Fruit fly (Drosophila melanogaster) whole organism, embryonic: ENCODE measurements around the gene CCAP.

ENCODE experiments used
- Adf1 ChIP-seq: fragments of 200-800 bp; sonication (Bioruptor generic); IDR thresholded peaks from 2 replicates; pipeline ENCODE4 v1.3.6; 2022; ENCODE audit warnings: missing biosample characterization, missing genetic modification characterization
- Bdp1 ChIP-seq: fragments of 200-800 bp; sonication (Bioruptor generic); optimal IDR thresholded peaks from 3 replicates; lab custom pipeline; 2016; ENCODE audit warnings: missing biosample characterization, missing genetic modification characterization
- CG10274 ChIP-seq: fragments of 200-800 bp; sonication (Bioruptor generic); optimal IDR thresholded peaks from 3 replicates; lab custom pipeline; 2017; ENCODE audit warnings: missing biosample characterization, mild to moderate bottlenecking, missing genetic modification characterization
- CG11560 ChIP-seq: fragments of 200-800 bp; sonication (Bioruptor generic); IDR thresholded peaks from 3 replicates; pipeline ENCODE4 v1.3.6; 2022; ENCODE audit warnings: missing biosample characterization, missing genetic modification characterization
- CG11695 ChIP-seq: fragments of 200-800 bp; sonication (Bioruptor generic); IDR thresholded peaks from 3 replicates; pipeline ENCODE4 v1.3.6; 2022; ENCODE audit warnings: missing biosample characterization, missing genetic modification characterization
- CG12155 ChIP-seq: fragments of 200-800 bp; sonication (Bioruptor generic); optimal IDR thresholded peaks from 3 replicates; lab custom pipeline; 2016; ENCODE audit warnings: missing biosample characterization, missing genetic modification characterization
- CG13624 ChIP-seq: fragments of 200-800 bp; sonication (Bioruptor generic); optimal IDR thresholded peaks from 2 replicates; lab custom pipeline; 2016; ENCODE audit warnings: missing biosample characterization, missing genetic modification characterization
- CG16779 ChIP-seq: fragments of 200-800 bp; sonication (Bioruptor generic); IDR thresholded peaks from 2 replicates; pipeline ENCODE4 v1.3.6; 2022; ENCODE audit warnings: missing biosample characterization, missing genetic modification characterization
- CG17361 ChIP-seq: fragments of 200-800 bp; sonication (Bioruptor generic); IDR thresholded peaks from 3 replicates; pipeline ENCODE4 v1.3.6; 2022; ENCODE audit warnings: missing biosample characterization, missing genetic modification characterization
- CG17802 ChIP-seq: fragments of 200-800 bp; sonication (Bioruptor generic); optimal IDR thresholded peaks from 2 replicates; lab custom pipeline; 2018; ENCODE audit warnings: missing biosample characterization, mild to moderate bottlenecking, missing genetic modification characterization, moderate library complexity
- CG31365 ChIP-seq: fragments of 200-800 bp; sonication (Bioruptor generic); optimal IDR thresholded peaks from 2 replicates; lab custom pipeline; 2018; ENCODE audit warnings: missing biosample characterization, mild to moderate bottlenecking, missing genetic modification characterization
- CG3847 ChIP-seq: fragments of 200-800 bp; sonication (Bioruptor generic); IDR thresholded peaks from 2 replicates; pipeline ENCODE4 v1.3.6; 2022; ENCODE audit warnings: missing biosample characterization, missing genetic modification characterization
- CG4360 ChIP-seq: fragments of 200-800 bp; sonication (Bioruptor generic); IDR thresholded peaks from 2 replicates; pipeline ENCODE4 v1.3.6; 2022; ENCODE audit warnings: missing biosample characterization, missing genetic modification characterization
- CG4707 ChIP-seq: fragments of 200-800 bp; sonication (Bioruptor generic); optimal IDR thresholded peaks from 2 replicates; lab custom pipeline; 2018; ENCODE audit warnings: missing biosample characterization, mild to moderate bottlenecking, missing genetic modification characterization, moderate library complexity
- CG4820 ChIP-seq: fragments of 200-800 bp; sonication (Bioruptor generic); optimal IDR thresholded peaks from 3 replicates; lab custom pipeline; 2016; ENCODE audit warnings: missing biosample characterization, missing genetic modification characterization
- CG7372 ChIP-seq: fragments of 200-800 bp; sonication (Bioruptor generic); IDR thresholded peaks from 2 replicates; pipeline ENCODE4 v1.3.6; 2022; ENCODE audit warnings: missing biosample characterization, missing genetic modification characterization
- CG7987 ChIP-seq: fragments of 200-800 bp; sonication (Bioruptor generic); optimal IDR thresholded peaks from 2 replicates; lab custom pipeline; 2018; ENCODE audit warnings: missing biosample characterization, mild to moderate bottlenecking, missing genetic modification characterization, moderate library complexity
- CHES-1-like ChIP-seq: fragments of 200-800 bp; sonication (Bioruptor generic); optimal IDR thresholded peaks from 2 replicates; lab custom pipeline; 2016; ENCODE audit warnings: missing biosample characterization, missing genetic modification characterization
- D ChIP-seq, 2 experiments: fragments of 200-800 bp in 1 of 2; fragments of >200 bp in 1 of 2; sonication (Bioruptor generic) in 1 of 2; optimal IDR thresholded peaks; 2 replicates in 1 of 2; 3 replicates in 1 of 2; lab custom pipeline; 2017; ENCODE audit warnings: mild to moderate bottlenecking in 1 of 2, missing biosample characterization in 1 of 2, missing genetic modification characterization in 1 of 2, missing genetic modification reagents in 1 of 2
- Doc3 ChIP-seq: fragments of 200-800 bp; sonication (Bioruptor generic); IDR thresholded peaks from 3 replicates; pipeline ENCODE4 v1.3.6; 2022; ENCODE audit warnings: missing biosample characterization, missing genetic modification characterization; ENCODE audit not compliant: partially characterized antibody
- Dref ChIP-seq: fragments of 200-800 bp; sonication (Bioruptor generic); IDR thresholded peaks from 2 replicates; pipeline ENCODE4 v1.3.6; 2022; ENCODE audit warnings: missing biosample characterization, missing genetic modification characterization
- E2f1 ChIP-seq: fragments of 200-800 bp; sonication (Bioruptor generic); IDR thresholded peaks from 2 replicates; pipeline ENCODE4 v1.3.6; 2022; ENCODE audit warnings: missing biosample characterization, missing genetic modification characterization
- Fer2 ChIP-seq: fragments of 200-800 bp; sonication (Bioruptor generic); optimal IDR thresholded peaks from 2 replicates; lab custom pipeline; 2018; ENCODE audit warnings: missing biosample characterization, mild to moderate bottlenecking, missing genetic modification characterization, moderate library complexity
- H2.0 ChIP-seq: fragments of 200-800 bp; sonication (Bioruptor generic); IDR thresholded peaks from 2 replicates; pipeline ENCODE4 v1.3.6; 2022; ENCODE audit warnings: missing biosample characterization, missing genetic modification characterization
- HLH54F ChIP-seq: fragments of 200-800 bp; sonication (Bioruptor generic); optimal IDR thresholded peaks from 3 replicates; lab custom pipeline; 2016; ENCODE audit warnings: missing biosample characterization, missing genetic modification characterization
- Kr ChIP-seq: fragments of 200-800 bp; sonication (Bioruptor generic); optimal IDR thresholded peaks from 2 replicates; lab custom pipeline; 2017; ENCODE audit warnings: missing biosample characterization, mild to moderate bottlenecking, missing genetic modification characterization
- Max ChIP-seq: fragments of 200-800 bp; sonication (Bioruptor generic); optimal IDR thresholded peaks from 2 replicates; lab custom pipeline; 2016; ENCODE audit warnings: missing biosample characterization, mild to moderate bottlenecking, missing genetic modification characterization
- Med ChIP-seq: fragments of 200-800 bp; sonication (Bioruptor generic); peaks from one replicate; lab custom pipeline; 2016; ENCODE audit warnings: missing biosample characterization, missing genetic modification characterization, mild to moderate bottlenecking, inconsistent platforms, moderate library complexity
- Ptx1 ChIP-seq: fragments of 200-800 bp; sonication (Bioruptor generic); IDR thresholded peaks from 2 replicates; pipeline ENCODE4 v1.3.6; 2022; ENCODE audit warnings: missing biosample characterization, missing genetic modification characterization
- Usf ChIP-seq: fragments of 200-800 bp; sonication (Bioruptor generic); optimal IDR thresholded peaks from 2 replicates; lab custom pipeline; 2017; ENCODE audit warnings: missing genotype, missing biosample characterization, missing genetic modification characterization
- abd-A ChIP-seq: fragments of 200-800 bp; sonication (Bioruptor generic); optimal IDR thresholded peaks from 3 replicates; lab custom pipeline; 2019; ENCODE audit warnings: missing biosample characterization, mild to moderate bottlenecking, missing genetic modification characterization, moderate library complexity
- ase ChIP-seq: fragments of 200-800 bp; sonication (Bioruptor generic); IDR thresholded peaks from 3 replicates; pipeline ENCODE4 v1.3.6; 2022; ENCODE audit warnings: missing biosample characterization, missing genetic modification characterization
- ash1 ChIP-seq: fragments of 200-800 bp; sonication (Bioruptor generic); optimal IDR thresholded peaks from 2 replicates; lab custom pipeline; 2018; ENCODE audit warnings: missing biosample characterization, mild to moderate bottlenecking, missing genetic modification characterization
- caup ChIP-seq: fragments of 200-800 bp; sonication (Bioruptor generic); optimal IDR thresholded peaks from 3 replicates; lab custom pipeline; 2017; ENCODE audit warnings: missing biosample characterization, mild to moderate bottlenecking, missing genetic modification characterization, moderate library complexity; ENCODE audit not compliant: severe bottlenecking
- cg ChIP-seq: fragments of 200-800 bp; sonication (Bioruptor generic); optimal IDR thresholded peaks from 3 replicates; lab custom pipeline; 2019; ENCODE audit warnings: missing biosample characterization, mild to moderate bottlenecking, missing genetic modification characterization, moderate library complexity
- crol ChIP-seq: fragments of 200-800 bp; sonication (Bioruptor generic); IDR thresholded peaks from 2 replicates; pipeline ENCODE4 v1.3.6; 2022; ENCODE audit warnings: missing biosample characterization, missing genetic modification characterization
- disco-r ChIP-seq: fragments of 200-800 bp; sonication (Bioruptor generic); optimal IDR thresholded peaks from 2 replicates; lab custom pipeline; 2016; ENCODE audit warnings: missing biosample characterization, missing genetic modification characterization
- dmrt99B ChIP-seq: fragments of 200-800 bp; sonication (Bioruptor generic); optimal IDR thresholded peaks from 2 replicates; lab custom pipeline; 2018; ENCODE audit warnings: missing biosample characterization, mild to moderate bottlenecking, missing genetic modification characterization, moderate library complexity
- fd3F ChIP-seq: fragments of 200-800 bp; sonication (Bioruptor generic); optimal IDR thresholded peaks from 2 replicates; lab custom pipeline; 2018; ENCODE audit warnings: missing biosample characterization, mild to moderate bottlenecking, missing genetic modification characterization, moderate library complexity
- ftz-f1 ChIP-seq: fragments of 200-800 bp; sonication (Bioruptor generic); optimal IDR thresholded peaks from 2 replicates; lab custom pipeline; 2016; ENCODE audit warnings: missing biosample characterization, missing genetic modification characterization
- h ChIP-seq: fragments of >200 bp; optimal IDR thresholded peaks from 2 replicates; lab custom pipeline; 2017
- ken ChIP-seq: fragments of 200-800 bp; sonication (Bioruptor generic); IDR thresholded peaks from 3 replicates; pipeline ENCODE4 v1.3.6; 2022; ENCODE audit warnings: missing biosample characterization, missing genetic modification characterization
- mirr ChIP-seq: fragments of 200-800 bp; sonication (Bioruptor generic); optimal IDR thresholded peaks from 3 replicates; lab custom pipeline; 2018; ENCODE audit warnings: missing biosample characterization, mild to moderate bottlenecking, missing genetic modification characterization
- peb ChIP-seq: fragments of 200-800 bp; sonication (Bioruptor generic); IDR thresholded peaks from 2 replicates; pipeline ENCODE4 v1.3.6; 2022; ENCODE audit warnings: missing biosample characterization, missing genetic modification characterization
- pros ChIP-seq: fragments of 200-800 bp; sonication (Bioruptor generic); optimal IDR thresholded peaks from 3 replicates; lab custom pipeline; 2019; ENCODE audit warnings: missing biosample characterization, mild to moderate bottlenecking, missing genetic modification characterization, moderate library complexity
- sd ChIP-seq: fragments of 200-800 bp; sonication (Bioruptor generic); optimal IDR thresholded peaks from 3 replicates; lab custom pipeline; 2018; ENCODE audit warnings: missing biosample characterization, mild to moderate bottlenecking, missing genetic modification characterization, moderate library complexity
- sob ChIP-seq: fragments of 200-800 bp; sonication (Bioruptor generic); IDR thresholded peaks from 2 replicates; pipeline ENCODE4 v1.3.6; 2022; ENCODE audit warnings: missing biosample characterization, missing genetic modification characterization

Gene CCAP

dm6 chr3R:22668622-22669021 is 33.3 kb downstream of the CCAP start (continued):
- TF ChIP-seq CG10274 (GFP tag; lab: Kevin White, UChicago) (no peak), H2.0 (GFP tag; lab: Robert Waterston, UW) (peak; percentile 65; the same call in 1 of the 2 replicates), Max (GFP tag; lab: Kevin White, UChicago) (no peak), CG12155 (GFP tag; lab: Kevin White, UChicago) (peak; percentile 22), peb (GFP tag; lab: Robert Waterston, UW) (0 out of 2 replicates have a peak, but pooled peaks have one; percentile 9), HLH54F (GFP tag; lab: Kevin White, UChicago) (no peak), Fer2 (tag; lab: Kevin White, UChicago) (no peak), CG17361 (0 out of 3 replicates have a peak, but pooled peaks have one; percentile 22), sd (tag; lab: Kevin White, UChicago) (no peak), h (lab: Kevin White, UChicago) (no peak), dmrt99B (tag; lab: Kevin White, UChicago) (no peak), Usf (GFP tag; lab: Kevin White, UChicago) (no peak), sob (0 out of 2 replicates have a peak, but pooled peaks have one; percentile 12)

DNA sequence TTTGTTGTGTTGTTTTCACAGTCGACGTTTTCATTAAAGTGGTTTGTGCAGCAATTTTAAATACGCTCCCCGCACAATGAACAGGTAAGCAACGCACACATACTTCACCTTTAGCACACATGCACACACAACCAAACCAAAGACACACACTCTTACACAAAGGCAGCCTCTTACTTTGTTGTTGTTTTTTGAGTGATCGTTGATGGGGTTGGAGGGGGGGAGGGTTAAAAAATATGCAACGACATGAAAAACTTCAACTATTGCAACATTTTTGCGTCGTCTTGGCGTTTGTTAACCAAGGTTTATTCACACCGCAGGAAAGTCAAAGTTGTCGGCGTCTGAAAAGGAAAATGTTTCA is 33.9 kb downstream of the CCAP start:
- TF ChIP-seq cg (GFP tag; lab: Kevin White, UChicago): peak; percentile 61
- TF ChIP-seq ash1 (GFP tag; lab: Kevin White, UChicago): no peak
- TF ChIP-seq ken (GFP tag; lab: Robert Waterston, UW): 0 out of 3 replicates have a peak, but pooled peaks have one; percentile 1
- no peak for TF ChIP-seq D (optimal IDR thresholded peaks at IDR 0.05; lab: Kevin White, UChicago)
- TF ChIP-seq D (GFP tag; optimal IDR thresholded peaks at IDR 0.05; lab: Kevin White, UChicago): no peak
- TF ChIP-seq CG11560 (tag; lab: Robert Waterston, UW): no peak
- no peak for TF ChIP-seq disco-r
- TF ChIP-seq caup (GFP tag; lab: Kevin White, UChicago): no peak
- TF ChIP-seq ase (GFP tag; lab: Robert Waterston, UW): no peak
- TF ChIP-seq CG4360 (GFP tag; lab: Robert Waterston, UW): peak; percentile 50; the same call in 1 of the 2 replicates
- TF ChIP-seq crol (GFP tag; lab: Robert Waterston, UW): peak; percentile 42

DNA sequence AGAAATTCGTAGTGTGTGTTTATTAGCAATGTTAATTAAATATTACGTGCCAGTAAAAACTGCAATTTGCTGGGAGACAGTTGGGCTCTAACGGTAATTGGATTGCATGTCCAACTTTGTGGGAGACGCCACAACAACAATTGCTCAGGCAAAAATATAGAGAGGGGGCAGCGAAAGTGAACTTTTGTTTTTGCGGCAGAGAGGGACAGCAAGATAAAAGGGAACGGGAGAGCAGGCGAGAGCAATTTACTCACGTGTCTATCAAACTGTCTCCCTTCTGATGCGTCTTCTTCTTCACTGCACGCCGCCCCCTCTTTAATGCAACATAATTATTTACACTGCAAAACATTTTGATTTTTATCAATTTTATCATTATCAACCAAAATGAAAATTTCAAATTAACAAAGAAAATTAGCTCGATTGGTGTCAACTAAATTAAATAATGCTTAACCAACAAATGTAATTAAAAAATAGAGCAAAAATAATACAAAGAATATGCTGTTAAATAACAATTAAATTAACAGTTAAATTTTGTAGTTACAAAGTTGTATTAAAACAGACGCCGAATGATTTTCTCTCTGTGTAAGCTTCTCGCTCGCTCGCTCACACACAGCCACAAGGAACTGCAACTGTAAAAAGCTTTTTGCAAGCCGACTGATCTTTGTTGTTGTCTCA is 34.5 kb downstream of the CCAP start:
- TF ChIP-seq disco-r (no peak), Doc3 (GFP tag; lab: Robert Waterston, UW) (no peak), fd3F (peak; percentile 9), CG7372 (peak; percentile 33; the same call in 1 of the 2 replicates), Dref (GFP tag; lab: Robert Waterston, UW) (no peak), abd-A (no peak), CG3847 (GFP tag; lab: Robert Waterston, UW) (peak; percentile 24; the same call in 1 of the 2 replicates), E2f1 (GFP tag; lab: Robert Waterston, UW) (peak; percentile 52), CG4707 (peak; percentile 49), Kr (GFP tag; lab: Kevin White, UChicago) (no peak), CHES-1-like (peak; percentile 23), CG11695 (GFP tag; lab: Robert Waterston, UW) (peak; percentile 58; the same call in 1 of the 3 replicates), CG13624 (GFP tag; lab: Kevin White, UChicago) (peak; percentile 55), CG16779 (GFP tag; lab: Robert Waterston, UW) (no peak), CG17802 (tag; lab: Kevin White, UChicago) (peak; percentile 64), Med (GFP tag; lab: Kevin White, UChicago) (peak; percentile 80), mirr (GFP tag; lab: Kevin White, UChicago) (no peak), ftz-f1 (GFP tag; lab: Kevin White, UChicago) (no peak), CG31365 (tag; lab: Kevin White, UChicago) (no peak), CG4820 (peak; percentile 87), Ptx1 (peak; percentile 73), Adf1 (GFP tag; lab: Robert Waterston, UW) (no peak), CG7987 (GFP tag; lab: Kevin White, UChicago) (no peak), pros (GFP tag; lab: Kevin White, UChicago) (peak; percentile 30), Bdp1 (GFP tag; lab: Kevin White, UChicago) (no peak), cg (GFP tag; lab: Kevin White, UChicago) (no peak)
